Fruit fly (Drosophila melanogaster) whole organism, embryonic: ENCODE data around the gene Acyp.

ENCODE experiments used
- CG4282 ChIP-seq: fragments of 200-800 bp; sonication (Bioruptor generic); optimal IDR thresholded peaks from 2 replicates; lab custom pipeline; 2016; ENCODE audit warnings: missing biosample characterization, missing genetic modification characterization
- ap ChIP-seq: fragments of 200-800 bp; sonication (Bioruptor generic); IDR thresholded peaks from 2 replicates; pipeline ENCODE4 v1.3.6; 2022; ENCODE audit warnings: missing biosample characterization, missing genetic modification characterization
- inv ChIP-seq: fragments of 200-800 bp; sonication (Bioruptor generic); IDR thresholded peaks from 2 replicates; pipeline ENCODE4 v1.3.6; 2022; ENCODE audit warnings: missing biosample characterization, missing genetic modification characterization; ENCODE audit not compliant: partially characterized antibody
- stc ChIP-seq: fragments of 200-800 bp; sonication (Bioruptor generic); IDR thresholded peaks from 2 replicates; pipeline ENCODE4 v1.3.6; 2022; ENCODE audit warnings: missing biosample characterization, missing genetic modification characterization

DNA sequence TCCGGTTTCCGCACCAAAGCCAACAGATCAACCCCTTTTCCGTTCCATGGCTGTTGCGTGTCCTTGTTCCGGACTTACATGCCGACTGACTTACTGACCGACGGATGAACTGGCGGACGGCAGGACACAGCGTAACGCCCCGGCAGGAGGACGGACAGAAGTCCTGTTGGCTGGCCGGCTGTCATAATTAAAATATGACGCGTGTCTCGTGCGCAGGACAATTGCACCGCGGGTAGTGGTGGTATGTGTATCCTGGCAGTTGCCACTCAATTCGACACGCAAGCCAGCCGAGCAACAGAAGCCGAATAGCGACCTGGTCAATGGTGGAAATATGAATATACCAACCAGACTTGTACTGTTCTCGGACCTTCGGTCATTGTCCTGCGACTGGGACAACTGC is 42.5 kb upstream of the Acyp start:
- TF ChIP-seq CG4282 (GFP tag; lab: Kevin White, UChicago), result no peak
- no peak for TF ChIP-seq ap (GFP tag; lab: Robert Waterston, UW)
- no peak for TF ChIP-seq inv (GFP tag; lab: Robert Waterston, UW)
- TF ChIP-seq stc (GFP tag; lab: Robert Waterston, UW), result no peak
